Fruit fly (Drosophila melanogaster) whole organism, embryonic: Measurements from ENCODE around the gene Mlc-c.

ENCODE experiments used
- Atf-2 ChIP-seq: fragments of 200-800 bp; sonication (Bioruptor generic); optimal IDR thresholded peaks from 2 replicates; lab custom pipeline; 2016; ENCODE audit warnings: missing biosample characterization, missing genetic modification characterization
- Bdp1 ChIP-seq: fragments of 200-800 bp; sonication (Bioruptor generic); optimal IDR thresholded peaks from 3 replicates; lab custom pipeline; 2016; ENCODE audit warnings: missing biosample characterization, missing genetic modification characterization
- Bgb ChIP-seq: fragments of 200-800 bp; sonication (Bioruptor generic); IDR thresholded peaks from 2 replicates; pipeline ENCODE4 v1.3.6; 2022; ENCODE audit warnings: missing biosample characterization, missing genetic modification characterization; ENCODE audit not compliant: partially characterized antibody
- CG10147 ChIP-seq: fragments of 200-800 bp; sonication (Bioruptor generic); optimal IDR thresholded peaks from 2 replicates; lab custom pipeline; 2019; ENCODE audit warnings: missing biosample characterization, mild to moderate bottlenecking, missing genetic modification characterization, moderate library complexity
- CG10209 ChIP-seq: fragments of 200-800 bp; sonication (Bioruptor generic); optimal IDR thresholded peaks from 3 replicates; lab custom pipeline; 2017; ENCODE audit warnings: missing biosample characterization, mild to moderate bottlenecking, missing genetic modification characterization, missing genetic modification reagents
- CG10274 ChIP-seq: fragments of 200-800 bp; sonication (Bioruptor generic); optimal IDR thresholded peaks from 3 replicates; lab custom pipeline; 2017; ENCODE audit warnings: missing biosample characterization, mild to moderate bottlenecking, missing genetic modification characterization
- CG10979 ChIP-seq: fragments of 200-800 bp; sonication (Bioruptor generic); optimal IDR thresholded peaks from 2 replicates; lab custom pipeline; 2018; ENCODE audit warnings: missing biosample characterization, mild to moderate bottlenecking, missing genetic modification characterization, moderate library complexity
- CG14860 ChIP-seq: fragments of 200-800 bp; sonication (Bioruptor generic); IDR thresholded peaks from 3 replicates; pipeline ENCODE4 v1.3.6; 2022; ENCODE audit warnings: missing biosample characterization, missing genetic modification characterization; ENCODE audit not compliant: partially characterized antibody
- CG18764 ChIP-seq: fragments of 200-800 bp; sonication (Bioruptor generic); optimal IDR thresholded peaks from 3 replicates; lab custom pipeline; 2016; ENCODE audit warnings: missing biosample characterization, missing genetic modification characterization
- CG2202 ChIP-seq: fragments of 200-800 bp; sonication (Bioruptor generic); optimal IDR thresholded peaks from 2 replicates; lab custom pipeline; 2018; ENCODE audit warnings: missing biosample characterization, mild to moderate bottlenecking, missing genetic modification characterization
- CG3281 ChIP-seq: fragments of 200-800 bp; sonication (Bioruptor generic); optimal IDR thresholded peaks from 3 replicates; lab custom pipeline; 2017; ENCODE audit warnings: missing biosample characterization, mild to moderate bottlenecking, missing genetic modification characterization
- CG33213 ChIP-seq: fragments of 200-800 bp; sonication (Bioruptor generic); optimal IDR thresholded peaks from 3 replicates; lab custom pipeline; 2016; ENCODE audit warnings: missing biosample characterization, missing genetic modification characterization
- CG33557 ChIP-seq: fragments of 200-800 bp; sonication (Bioruptor generic); optimal IDR thresholded peaks from 2 replicates; lab custom pipeline; 2019; ENCODE audit warnings: missing biosample characterization, mild to moderate bottlenecking, missing genetic modification characterization, moderate library complexity
- CG3726 ChIP-seq: fragments of 200-800 bp; sonication (Bioruptor generic); IDR thresholded peaks from 3 replicates; pipeline ENCODE4, ENCODE4 v1.3.6; 2022; ENCODE audit warnings: missing biosample characterization, missing genetic modification characterization
- CG3838 ChIP-seq: fragments of 200-800 bp; sonication (Bioruptor generic); optimal IDR thresholded peaks from 3 replicates; lab custom pipeline; 2016; ENCODE audit warnings: missing biosample characterization, missing genetic modification characterization
- CG6175 ChIP-seq: fragments of 200-800 bp; sonication (Bioruptor generic); IDR thresholded peaks from 3 replicates; pipeline ENCODE4 v1.3.6; 2022; ENCODE audit warnings: missing biosample characterization, missing genetic modification characterization
- CG6254 ChIP-seq: fragments of 200-800 bp; sonication (Bioruptor generic); optimal IDR thresholded peaks from 3 replicates; lab custom pipeline; 2017; ENCODE audit warnings: mild to moderate bottlenecking, missing biosample characterization, missing genetic modification reagents, missing genetic modification characterization
- CG6854 ChIP-seq: fragments of 200-800 bp; sonication (Bioruptor generic); optimal IDR thresholded peaks from 3 replicates; lab custom pipeline; 2017; ENCODE audit warnings: missing biosample characterization, mild to moderate bottlenecking, missing genetic modification characterization
- CG7745 ChIP-seq: fragments of 200-800 bp; sonication (Bioruptor generic); optimal IDR thresholded peaks from 2 replicates; lab custom pipeline; 2018; ENCODE audit warnings: missing biosample characterization, mild to moderate bottlenecking, missing genetic modification characterization, moderate library complexity
- CG7928 ChIP-seq: fragments of 200-800 bp; sonication (Bioruptor generic); optimal IDR thresholded peaks from 2 replicates; lab custom pipeline; 2017; ENCODE audit warnings: missing biosample characterization, mild to moderate bottlenecking, missing genetic modification characterization
- CG8281 ChIP-seq: fragments of 200-800 bp; sonication (Bioruptor generic); optimal IDR thresholded peaks from 2 replicates; lab custom pipeline; 2018; ENCODE audit warnings: missing biosample characterization, mild to moderate bottlenecking, missing genetic modification characterization, moderate library complexity
- CG8290 ChIP-seq, 3 experiments: fragments of 200-800 bp; sonication (Bioruptor generic); optimal IDR thresholded peaks; 2 replicates each; lab custom pipeline; 2016 to 2019; ENCODE audit warnings: missing biosample characterization in 3 of 3, missing genetic modification characterization in 3 of 3, mild to moderate bottlenecking in 2 of 3, moderate library complexity in 1 of 3
- CG8478 ChIP-seq: fragments of >200 bp; optimal IDR thresholded peaks from 2 replicates; lab custom pipeline; 2018
- CTCF ChIP-seq: fragments of 200-800 bp; sonication (Bioruptor generic); optimal IDR thresholded peaks from 2 replicates; lab custom pipeline; 2017; ENCODE audit warnings: missing biosample characterization, mild to moderate bottlenecking, missing genetic modification characterization, moderate library complexity
- Hand ChIP-seq: fragments of 200-800 bp; sonication (Bioruptor generic); optimal IDR thresholded peaks from 2 replicates; lab custom pipeline; 2017; ENCODE audit warnings: mild to moderate bottlenecking, missing biosample characterization, missing genetic modification reagents, missing genetic modification characterization
- HmgD ChIP-seq: fragments of 200-800 bp; sonication (Bioruptor generic); optimal IDR thresholded peaks from 3 replicates; lab custom pipeline; 2016; ENCODE audit warnings: missing biosample characterization, missing genetic modification characterization
- Hr39 ChIP-seq: fragments of >200 bp; optimal IDR thresholded peaks from 2 replicates; lab custom pipeline; 2017
- Lhr ChIP-seq: fragments of 200-800 bp; sonication (Bioruptor generic); optimal IDR thresholded peaks from 3 replicates; lab custom pipeline; 2017; ENCODE audit warnings: mild to moderate bottlenecking, missing biosample characterization, missing genetic modification reagents, missing genetic modification characterization
- MESR4 ChIP-seq: fragments of 200-800 bp; sonication (Bioruptor generic); optimal IDR thresholded peaks from 2 replicates; lab custom pipeline; 2018; ENCODE audit warnings: missing biosample characterization, mild to moderate bottlenecking, missing genetic modification characterization, moderate library complexity
- Mes4 ChIP-seq: fragments of 200-800 bp; sonication (Bioruptor generic); optimal IDR thresholded peaks from 2 replicates; lab custom pipeline; 2016; ENCODE audit warnings: missing biosample characterization, missing genetic modification characterization
- Opbp ChIP-seq: fragments of 200-800 bp; sonication (Bioruptor generic); IDR thresholded peaks from 3 replicates; pipeline ENCODE4 v1.3.6; 2022; ENCODE audit warnings: missing biosample characterization, missing genetic modification characterization; ENCODE audit not compliant: partially characterized antibody
- Rfx ChIP-seq: fragments of 200-800 bp; sonication (Bioruptor generic); IDR thresholded peaks from 2 replicates; pipeline ENCODE4 v1.3.6; 2022; ENCODE audit warnings: missing biosample characterization, missing genetic modification characterization
- Side ChIP-seq: fragments of 200-800 bp; sonication (Bioruptor generic); optimal IDR thresholded peaks from 2 replicates; lab custom pipeline; 2016; ENCODE audit warnings: missing biosample characterization, missing genetic modification characterization
- Trl ChIP-seq, 3 experiments: fragments of >200 bp in 2 of 3; fragments of 200-800 bp in 1 of 3; sonication (Bioruptor generic) in 1 of 3; optimal IDR thresholded peaks; 2 replicates in 1 of 3; 3 replicates in 2 of 3; lab custom pipeline; 2016 to 2017; ENCODE audit warnings: missing biosample characterization in 1 of 3, missing genetic modification characterization in 1 of 3
- ab ChIP-seq: fragments of 200-800 bp; sonication (Bioruptor generic); optimal IDR thresholded peaks from 2 replicates; lab custom pipeline; 2016; ENCODE audit warnings: missing biosample characterization, missing genetic modification characterization
- ase ChIP-seq: fragments of 200-800 bp; sonication (Bioruptor generic); IDR thresholded peaks from 3 replicates; pipeline ENCODE4 v1.3.6; 2022; ENCODE audit warnings: missing biosample characterization, missing genetic modification characterization
- az2 ChIP-seq: fragments of 200-800 bp; sonication (Bioruptor generic); optimal IDR thresholded peaks from 3 replicates; lab custom pipeline; 2016; ENCODE audit warnings: missing biosample characterization, missing genetic modification characterization
- caup ChIP-seq: fragments of 200-800 bp; sonication (Bioruptor generic); optimal IDR thresholded peaks from 3 replicates; lab custom pipeline; 2017; ENCODE audit warnings: missing biosample characterization, mild to moderate bottlenecking, missing genetic modification characterization, moderate library complexity; ENCODE audit not compliant: severe bottlenecking
- chm ChIP-seq: fragments of 200-800 bp; sonication (Bioruptor generic); IDR thresholded peaks from 2 replicates; pipeline ENCODE4 v1.3.6; 2022; ENCODE audit warnings: missing biosample characterization, missing genetic modification characterization
- crc ChIP-seq: fragments of 200-800 bp; sonication (Bioruptor generic); optimal IDR thresholded peaks from 2 replicates; lab custom pipeline; 2016; ENCODE audit warnings: missing biosample characterization, missing genetic modification characterization
- ewg ChIP-seq: fragments of 200-800 bp; sonication (Bioruptor generic); optimal IDR thresholded peaks from 3 replicates; lab custom pipeline; 2017; ENCODE audit warnings: mild to moderate bottlenecking, missing biosample characterization, missing genetic modification reagents, missing genetic modification characterization
- jing ChIP-seq: fragments of 200-800 bp; sonication (Bioruptor generic); optimal IDR thresholded peaks from 2 replicates; lab custom pipeline; 2018; ENCODE audit warnings: missing biosample characterization, mild to moderate bottlenecking, missing genetic modification characterization
- lov ChIP-seq, 2 experiments: fragments of 200-800 bp in 1 of 2; fragments of >200 bp in 1 of 2; sonication (Bioruptor generic) in 1 of 2; IDR thresholded peaks in 1 of 2; optimal IDR thresholded peaks in 1 of 2; 2 replicates in 1 of 2; 3 replicates in 1 of 2; pipeline versions ENCODE4 v1.3.6 to Lab custom; 2017 to 2022; ENCODE audit warnings: missing biosample characterization in 1 of 2, missing genetic modification characterization in 1 of 2
- peb ChIP-seq: fragments of 200-800 bp; sonication (Bioruptor generic); IDR thresholded peaks from 2 replicates; pipeline ENCODE4 v1.3.6; 2022; ENCODE audit warnings: missing biosample characterization, missing genetic modification characterization
- pita ChIP-seq: fragments of 200-800 bp; sonication (Bioruptor generic); optimal IDR thresholded peaks from 2 replicates; lab custom pipeline; 2017; ENCODE audit warnings: missing biosample characterization, mild to moderate bottlenecking, missing genetic modification characterization
- pzg ChIP-seq: fragments of 200-800 bp; sonication (Bioruptor generic); optimal IDR thresholded peaks from 3 replicates; lab custom pipeline; 2018; ENCODE audit warnings: missing biosample characterization, mild to moderate bottlenecking, missing genetic modification characterization, moderate library complexity
- salm ChIP-seq: fragments of 200-800 bp; sonication (Bioruptor generic); optimal IDR thresholded peaks from 2 replicates; lab custom pipeline; 2018; ENCODE audit warnings: missing biosample characterization, mild to moderate bottlenecking, missing genetic modification characterization
- scrt ChIP-seq: fragments of 200-800 bp; sonication (Bioruptor generic); optimal IDR thresholded peaks from 2 replicates; lab custom pipeline; 2018; ENCODE audit warnings: missing biosample characterization, mild to moderate bottlenecking, missing genetic modification characterization, moderate library complexity
- seq ChIP-seq: fragments of 200-800 bp; sonication (Bioruptor generic); IDR thresholded peaks from 2 replicates; pipeline ENCODE4 v1.3.6; 2022; ENCODE audit warnings: missing biosample characterization, missing genetic modification characterization
- tio ChIP-seq: fragments of 200-800 bp; sonication (Bioruptor generic); optimal IDR thresholded peaks from 2 replicates; lab custom pipeline; 2017; ENCODE audit warnings: missing biosample characterization, missing genetic modification characterization, inconsistent platforms
- vvl ChIP-seq: fragments of 200-800 bp; sonication (Bioruptor generic); IDR thresholded peaks from 2 replicates; pipeline ENCODE4 v1.3.6; 2022; ENCODE audit warnings: missing biosample characterization, missing genetic modification characterization

Gene Mlc-c

dm6 chrX:5604181-5604580 is 18.2 kb downstream of the Mlc-c start (continued):
- TF ChIP-seq CG10979 (tag; lab: Kevin White, UChicago) (peak; percentile 56), CG6854 (no peak), peb (no peak), CG7928 (GFP tag; lab: Kevin White, UChicago) (no peak), scrt (GFP tag; lab: Kevin White, UChicago) (no peak), CG8290 (GFP tag; optimal IDR thresholded peaks at IDR 0.05; lab: Kevin White, UChicago) (no peak), CG8290 (tag; optimal IDR thresholded peaks at IDR 0.05; lab: Kevin White, UChicago) (peak in 1 of 2 experiments; percentile 67), CG14860 (no peak), CG33557 (GFP tag; lab: Kevin White, UChicago) (no peak), Bgb (GFP tag; lab: Robert Waterston, UW) (no peak), CG33213 (GFP tag; lab: Kevin White, UChicago) (no peak), CG8478 (lab: Kevin White, UChicago) (no peak), CTCF (GFP tag; lab: Kevin White, UChicago) (no peak), CG3726 (GFP tag; lab: Robert Waterston, UW) (no peak), Side (GFP tag; lab: Kevin White, UChicago) (no peak), caup (peak; percentile 21), MESR4 (GFP tag; lab: Kevin White, UChicago) (no peak), vvl (GFP tag; lab: Robert Waterston, UW) (peak; percentile 60; the same call in 1 of the 2 replicates), CG6254 (no peak), ase (GFP tag; lab: Robert Waterston, UW) (no peak), Hand (GFP tag; lab: Kevin White, UChicago) (no peak), CG6175 (no peak), salm (tag; lab: Kevin White, UChicago) (no peak), Trl (optimal IDR thresholded peaks at IDR 0.05; lab: Kevin White, UChicago) (no peak), Trl (GFP tag; optimal IDR thresholded peaks at IDR 0.05; lab: Kevin White, UChicago) (no peak), chm (GFP tag; lab: Robert Waterston, UW) (0 out of 2 replicates have a peak, but pooled peaks have one; percentile 9), CG8281 (tag; lab: Kevin White, UChicago) (no peak), CG10147 (no peak), CG2202 (tag; lab: Kevin White, UChicago) (no peak), tio (no peak), jing (no peak), pita (GFP tag; lab: Kevin White, UChicago) (no peak), Bdp1 (no peak), Lhr (GFP tag; lab: Kevin White, UChicago) (no peak), crc (GFP tag; lab: Kevin White, UChicago) (no peak), seq (GFP tag; lab: Robert Waterston, UW) (peak; percentile 49; the same call in 1 of the 2 replicates), Rfx (GFP tag; lab: Robert Waterston, UW) (peak; percentile 63), Atf-2 (GFP tag; lab: Kevin White, UChicago) (no peak), CG10209 (GFP tag; lab: Kevin White, UChicago) (peak; percentile 23), pzg (no peak), az2 (GFP tag; lab: Kevin White, UChicago) (no peak), ewg (GFP tag; lab: Kevin White, UChicago) (no peak), CG3838 (GFP tag; lab: Kevin White, UChicago) (no peak), CG7745 (tag; lab: Kevin White, UChicago) (no peak), Opbp (GFP tag; lab: Robert Waterston, UW) (no peak), CG3281 (GFP tag; lab: Kevin White, UChicago) (no peak), CG10274 (no peak), lov (optimal IDR thresholded peaks at IDR 0.05; lab: Kevin White, UChicago) (no peak), lov (GFP tag; IDR thresholded peaks at IDR 0.05; lab: Robert Waterston, UW) (no peak), Hr39 (lab: Kevin White, UChicago) (no peak), Mes4 (GFP tag; lab: Kevin White, UChicago) (no peak), ab (GFP tag; lab: Kevin White, UChicago) (no peak), CG18764 (no peak), HmgD (GFP tag; lab: Kevin White, UChicago) (no peak)
